Worm (Caenorhabditis elegans): ENCODE results near the gene cdc-48.2.

- TF ChIP-seq bed-3 (GFP tag; optimal IDR thresholded peaks at IDR 0.05) (no peak), snpc-4 (tag; optimal IDR thresholded peaks at IDR 0.05) (no peak), nhr-237 (tag; optimal IDR thresholded peaks at IDR 0.05) (no peak), nhr-28 (tag; optimal IDR thresholded peaks at IDR 0.05) (no peak), elt-1 (tag; optimal IDR thresholded peaks at IDR 0.05; ENCODE audit: borderline replicate concordance, insufficient read depth) (no peak), ham-2 (GFP tag; optimal IDR thresholded peaks at IDR 0.05) (no peak)
These were observed 45.8 kb upstream of the cdc-48.2 start, which contains the start of gene ltd-1 for ce11 chrII:8092537-8092936.
